Fruit fly (Drosophila melanogaster) whole organism, prepupa: ENCODE data around the gene CG15333.

ENCODE experiments used
- Blimp-1 ChIP-seq: fragments of 200-800 bp; sonication (Bioruptor generic); optimal IDR thresholded peaks from 3 replicates; lab custom pipeline; 2017; ENCODE audit warnings: missing biosample characterization, missing genetic modification characterization, mild to moderate bottlenecking, moderate library complexity, missing genetic modification reagents
- CG10631 ChIP-seq: fragments of 200-800 bp; sonication (Bioruptor generic); optimal IDR thresholded peaks from 2 replicates; lab custom pipeline; 2016; ENCODE audit warnings: missing biosample characterization, missing genetic modification characterization
- CG10669 ChIP-seq: fragments of 200-800 bp; sonication (Bioruptor generic); optimal IDR thresholded peaks from 3 replicates; lab custom pipeline; 2018; ENCODE audit warnings: missing biosample characterization, mild to moderate bottlenecking, missing genetic modification characterization, moderate library complexity
- CG11294 ChIP-seq: fragments of 200-800 bp; sonication (Bioruptor generic); IDR thresholded peaks from 2 replicates; pipeline ENCODE4 v1.3.6; 2022; ENCODE audit warnings: missing biosample characterization, missing genetic modification characterization
- CG11902 ChIP-seq: fragments of 200-800 bp; sonication (Bioruptor generic); optimal IDR thresholded peaks from 3 replicates; lab custom pipeline; 2016; ENCODE audit warnings: missing biosample characterization, missing genetic modification characterization
- CG1621 ChIP-seq: fragments of 200-800 bp; sonication (Bioruptor generic); optimal IDR thresholded peaks from 3 replicates; lab custom pipeline; 2018; ENCODE audit warnings: missing biosample characterization, mild to moderate bottlenecking, missing genetic modification characterization
- CG16779 ChIP-seq: fragments of 200-800 bp; sonication (Bioruptor generic); optimal IDR thresholded peaks from 3 replicates; lab custom pipeline; 2017; ENCODE audit warnings: missing biosample characterization, mild to moderate bottlenecking, missing genetic modification characterization
- CG3032 ChIP-seq: fragments of 200-800 bp; optimal IDR thresholded peaks from 2 replicates; lab custom pipeline; 2019; ENCODE audit warnings: missing biosample characterization, mild to moderate bottlenecking, missing genetic modification characterization, moderate library complexity
- CG32006 ChIP-seq: fragments of 200-800 bp; sonication (Bioruptor generic); optimal IDR thresholded peaks from 3 replicates; lab custom pipeline; 2017; ENCODE audit warnings: missing biosample characterization, mild to moderate bottlenecking, missing genetic modification characterization
- CG34406 ChIP-seq: fragments of 200-800 bp; sonication (Bioruptor generic); optimal IDR thresholded peaks from 3 replicates; lab custom pipeline; 2016; ENCODE audit warnings: missing biosample characterization, missing genetic modification characterization
- CG3919 ChIP-seq: fragments of 200-800 bp; sonication (Bioruptor generic); optimal IDR thresholded peaks from 3 replicates; lab custom pipeline; 2016; ENCODE audit warnings: missing biosample characterization, missing genetic modification characterization
- CG6163 ChIP-seq: fragments of 200-800 bp; sonication (Bioruptor generic); IDR thresholded peaks from 3 replicates; pipeline ENCODE4 v1.3.6; 2022; ENCODE audit warnings: missing biosample characterization, missing genetic modification characterization
- CG6276 ChIP-seq: fragments of 200-800 bp; sonication (Bioruptor generic); optimal IDR thresholded peaks from 2 replicates; lab custom pipeline; 2017; ENCODE audit warnings: missing biosample characterization, mild to moderate bottlenecking, missing genetic modification characterization
- CG6792 ChIP-seq: fragments of 200-800 bp; sonication (Bioruptor generic); optimal IDR thresholded peaks from 3 replicates; lab custom pipeline; 2016; ENCODE audit warnings: missing biosample characterization, missing genetic modification characterization
- CG6808 ChIP-seq: fragments of 200-800 bp; sonication (Bioruptor generic); optimal IDR thresholded peaks from 3 replicates; lab custom pipeline; 2017; ENCODE audit warnings: missing biosample characterization, missing genetic modification characterization, mild to moderate bottlenecking, moderate library complexity, missing genetic modification reagents
- CG6854 ChIP-seq: fragments of 200-800 bp; sonication (Bioruptor generic); optimal IDR thresholded peaks from 2 replicates; lab custom pipeline; 2017; ENCODE audit warnings: missing biosample characterization, mild to moderate bottlenecking, missing genetic modification characterization
- CG7368 ChIP-seq: fragments of 200-800 bp; sonication (Bioruptor generic); optimal IDR thresholded peaks from 3 replicates; lab custom pipeline; 2016; ENCODE audit warnings: missing biosample characterization, missing genetic modification characterization
- CG8319 ChIP-seq: fragments of 200-800 bp; sonication (Bioruptor generic); optimal IDR thresholded peaks from 3 replicates; lab custom pipeline; 2016; ENCODE audit warnings: missing biosample characterization, missing genetic modification characterization
- CG8632 ChIP-seq: fragments of 200-800 bp; sonication (Bioruptor generic); optimal IDR thresholded peaks from 3 replicates; lab custom pipeline; 2016; ENCODE audit warnings: missing biosample characterization, missing genetic modification characterization
- CG9139 ChIP-seq: fragments of 200-800 bp; sonication (Bioruptor generic); optimal IDR thresholded peaks from 3 replicates; lab custom pipeline; 2017; ENCODE audit warnings: missing biosample characterization, mild to moderate bottlenecking, missing genetic modification characterization
- Eip78C ChIP-seq: fragments of 200-800 bp; sonication (Bioruptor generic); peaks from one replicate; lab custom pipeline; 2016; ENCODE audit warnings: missing biosample characterization, missing genetic modification characterization
- Eip93F ChIP-seq: fragments of 200-800 bp; sonication (Bioruptor generic); optimal IDR thresholded peaks from 2 replicates; lab custom pipeline; 2016; ENCODE audit warnings: missing biosample characterization, mild to moderate bottlenecking, missing genetic modification characterization
- Ets21C ChIP-seq: fragments of 200-800 bp; sonication (Bioruptor generic); optimal IDR thresholded peaks from 3 replicates; lab custom pipeline; 2016; ENCODE audit warnings: missing biosample characterization, missing genetic modification characterization
- Ets96B ChIP-seq: fragments of 200-800 bp; optimal IDR thresholded peaks from 2 replicates; lab custom pipeline; 2019; ENCODE audit warnings: missing biosample characterization, mild to moderate bottlenecking, missing genetic modification characterization, moderate library complexity
- Gug ChIP-seq: fragments of 200-800 bp; sonication (Bioruptor generic); IDR thresholded peaks from 2 replicates; pipeline ENCODE4 v1.3.6; 2022; ENCODE audit warnings: missing biosample characterization, missing genetic modification characterization
- Hr39 ChIP-seq: fragments of 200-800 bp; sonication (Bioruptor generic); optimal IDR thresholded peaks from 2 replicates; lab custom pipeline; 2016; ENCODE audit warnings: missing biosample characterization, missing genetic modification characterization
- Met ChIP-seq: fragments of 200-800 bp; sonication (Bioruptor generic); optimal IDR thresholded peaks from 3 replicates; lab custom pipeline; 2016; ENCODE audit warnings: missing biosample characterization, missing genetic modification characterization
- OdsH ChIP-seq: fragments of 200-800 bp; sonication (Bioruptor generic); optimal IDR thresholded peaks from 3 replicates; lab custom pipeline; 2016; ENCODE audit warnings: missing biosample characterization, missing genetic modification characterization
- Smox ChIP-seq: fragments of 200-800 bp; sonication (Bioruptor generic); optimal IDR thresholded peaks from 3 replicates; lab custom pipeline; 2016; ENCODE audit warnings: missing biosample characterization, missing genetic modification characterization
- Sox14 ChIP-seq: fragments of 200-800 bp; sonication (Bioruptor generic); optimal IDR thresholded peaks from 3 replicates; lab custom pipeline; 2016; ENCODE audit warnings: missing biosample characterization, missing genetic modification characterization
- Sox15 ChIP-seq: fragments of 200-800 bp; sonication (Bioruptor generic); optimal IDR thresholded peaks from 3 replicates; lab custom pipeline; 2016; ENCODE audit warnings: missing biosample characterization, missing genetic modification characterization
- achi ChIP-seq: fragments of 200-800 bp; sonication (Bioruptor generic); optimal IDR thresholded peaks from 3 replicates; lab custom pipeline; 2016; ENCODE audit warnings: missing biosample characterization, missing genetic modification characterization
- acj6 ChIP-seq: fragments of 200-800 bp; sonication (Bioruptor generic); optimal IDR thresholded peaks from 3 replicates; lab custom pipeline; 2016; ENCODE audit warnings: missing biosample characterization, missing genetic modification characterization
- cyc ChIP-seq: fragments of 200-800 bp; sonication (Bioruptor generic); optimal IDR thresholded peaks from 3 replicates; lab custom pipeline; 2016; ENCODE audit warnings: missing biosample characterization, missing genetic modification characterization
- dsx ChIP-seq: fragments of 200-800 bp; optimal IDR thresholded peaks from 3 replicates; lab custom pipeline; 2019; ENCODE audit warnings: missing biosample characterization, mild to moderate bottlenecking, missing genetic modification characterization, moderate library complexity; ENCODE audit not compliant: poor library complexity, severe bottlenecking
- eg ChIP-seq: fragments of 200-800 bp; sonication (Bioruptor generic); IDR thresholded peaks from 3 replicates; pipeline ENCODE4 v1.3.6; 2022; ENCODE audit warnings: missing biosample characterization, missing genetic modification characterization
- esn ChIP-seq: fragments of 200-800 bp; sonication (Bioruptor generic); optimal IDR thresholded peaks from 2 replicates; lab custom pipeline; 2016; ENCODE audit warnings: missing biosample characterization, mild to moderate bottlenecking, missing genetic modification characterization, moderate library complexity
- fd59A ChIP-seq: fragments of 200-800 bp; sonication (Bioruptor generic); optimal IDR thresholded peaks from 2 replicates; lab custom pipeline; 2017; ENCODE audit warnings: missing biosample characterization, mild to moderate bottlenecking, missing genetic modification characterization, missing genetic modification reagents
- fd85E ChIP-seq: fragments of 200-800 bp; sonication (Bioruptor generic); optimal IDR thresholded peaks from 3 replicates; lab custom pipeline; 2016; ENCODE audit warnings: missing biosample characterization, missing genetic modification characterization
- fkh ChIP-seq: fragments of 200-800 bp; sonication (Bioruptor generic); optimal IDR thresholded peaks from 3 replicates; lab custom pipeline; 2017; ENCODE audit warnings: missing biosample characterization, mild to moderate bottlenecking, missing genetic modification characterization, moderate library complexity
- lz ChIP-seq: fragments of 200-800 bp; sonication (Bioruptor generic); optimal IDR thresholded peaks from 3 replicates; lab custom pipeline; 2016; ENCODE audit warnings: missing biosample characterization, missing genetic modification characterization
- net ChIP-seq: fragments of 200-800 bp; sonication (Bioruptor generic); optimal IDR thresholded peaks from 3 replicates; lab custom pipeline; 2016; ENCODE audit warnings: missing biosample characterization, missing genetic modification characterization
- salr ChIP-seq, 2 experiments: fragments of 200-800 bp; sonication (Bioruptor generic); optimal IDR thresholded peaks; 3 replicates each; lab custom pipeline; 2016 to 2018; ENCODE audit warnings: missing biosample characterization in 2 of 2, missing genetic modification characterization in 2 of 2, mild to moderate bottlenecking in 1 of 2
- spab ChIP-seq: fragments of 200-800 bp; sonication (Bioruptor generic); optimal IDR thresholded peaks from 2 replicates; lab custom pipeline; 2017; ENCODE audit warnings: missing biosample characterization, mild to moderate bottlenecking, missing genetic modification characterization, missing genetic modification reagents
- ss ChIP-seq, 2 experiments: fragments of 200-800 bp; sonication (Bioruptor generic); optimal IDR thresholded peaks; 2 replicates in 1 of 2; 3 replicates in 1 of 2; lab custom pipeline; 2017 to 2018; ENCODE audit warnings: mild to moderate bottlenecking in 2 of 2, missing biosample characterization in 2 of 2, missing genetic modification characterization in 2 of 2, moderate library complexity in 1 of 2
- svp ChIP-seq: fragments of 200-800 bp; sonication (Bioruptor generic); peaks from one replicate; lab custom pipeline; 2016; ENCODE audit warnings: missing biosample characterization, missing genetic modification characterization
- topi ChIP-seq: fragments of 200-800 bp; sonication (Bioruptor generic); optimal IDR thresholded peaks from 3 replicates; lab custom pipeline; 2016; ENCODE audit warnings: missing biosample characterization, missing genetic modification characterization
- vri ChIP-seq: fragments of 200-800 bp; sonication (Bioruptor generic); optimal IDR thresholded peaks from 3 replicates; lab custom pipeline; 2016; ENCODE audit warnings: missing biosample characterization, mild to moderate bottlenecking, missing genetic modification characterization

CG15333 gene

DNA sequence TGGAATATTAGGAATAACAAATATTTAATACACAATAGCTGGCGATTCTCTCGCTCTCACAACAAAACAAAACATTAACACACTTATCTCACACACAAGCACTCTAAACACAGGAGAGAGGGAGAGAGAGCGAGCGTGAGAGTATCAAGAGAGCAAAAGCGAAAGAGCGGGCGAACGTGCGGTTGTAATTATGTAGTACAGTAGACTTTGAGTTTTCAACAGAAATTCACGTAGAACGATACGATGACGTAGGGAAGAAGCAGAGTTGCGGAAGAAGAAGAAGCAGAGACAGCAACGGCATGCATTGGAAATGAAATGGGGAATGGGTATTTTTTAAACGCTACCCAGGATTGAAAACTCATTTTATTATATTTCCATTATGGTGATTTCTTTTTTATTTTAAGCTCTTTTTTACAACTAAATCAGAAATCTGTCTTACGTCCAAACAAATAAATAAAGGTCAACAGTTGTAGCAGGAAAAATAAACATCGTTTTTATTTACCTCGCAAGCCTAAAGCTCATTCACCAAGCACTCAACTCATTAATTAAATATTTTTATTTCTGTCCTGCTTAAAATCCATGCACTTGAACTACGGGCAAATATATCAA lies 36.8 kb upstream of the CG15333 start:
- no peak for TF ChIP-seq lz
- TF ChIP-seq Hr39 (GFP tag; lab: Kevin White, UChicago): no peak
- TF ChIP-seq salr (GFP tag; optimal IDR thresholded peaks at IDR 0.05; lab: Kevin White, UChicago): peak in 1 of 2 experiments; percentile 14
- peak; percentile 26 for TF ChIP-seq Eip93F (GFP tag; lab: Kevin White, UChicago)
- no peak for TF ChIP-seq CG32006 (GFP tag; lab: Kevin White, UChicago)
- TF ChIP-seq acj6 (GFP tag; lab: Kevin White, UChicago): no peak
- TF ChIP-seq CG10631 (GFP tag; lab: Kevin White, UChicago): no peak
- no peak for TF ChIP-seq CG11902 (GFP tag; lab: Kevin White, UChicago)
- TF ChIP-seq CG8319 (GFP tag; lab: Kevin White, UChicago): no peak
- no peak for TF ChIP-seq esn
- TF ChIP-seq CG8632 (GFP tag; lab: Kevin White, UChicago): no peak
- TF ChIP-seq CG10669: no peak
- no peak for TF ChIP-seq OdsH (GFP tag; lab: Kevin White, UChicago)
- TF ChIP-seq achi: no peak
- no peak for TF ChIP-seq Sox14 (GFP tag; lab: Kevin White, UChicago)
- peak; percentile 18 for TF ChIP-seq vri (GFP tag; lab: Kevin White, UChicago)
- no peak for TF ChIP-seq net
- TF ChIP-seq Eip78C: peak; percentile 50
- TF ChIP-seq CG3919 (GFP tag; lab: Kevin White, UChicago): no peak
- TF ChIP-seq Met (GFP tag; lab: Kevin White, UChicago): peak; percentile 19
- no peak; the same call in 2 of the 3 replicates for TF ChIP-seq CG6163 (GFP tag; lab: Robert Waterston, UW)
- peak in 1 of 2 experiments; percentile 13 for TF ChIP-seq ss (GFP tag; optimal IDR thresholded peaks at IDR 0.05; lab: Kevin White, UChicago)
- TF ChIP-seq svp (GFP tag; lab: Kevin White, UChicago): peak; percentile 51
- peak; percentile 24 for TF ChIP-seq CG9139 (GFP tag; lab: Kevin White, UChicago)
- TF ChIP-seq Smox (GFP tag; lab: Kevin White, UChicago): no peak
- peak; percentile 16 for TF ChIP-seq CG6808 (GFP tag; lab: Kevin White, UChicago)
- TF ChIP-seq dsx (GFP tag; lab: Kevin White, UChicago): no peak
- peak; percentile 34 for TF ChIP-seq CG6854
- TF ChIP-seq Sox15: no peak
- TF ChIP-seq fd85E (GFP tag; lab: Kevin White, UChicago): no peak
- TF ChIP-seq CG1621 (tag; lab: Kevin White, UChicago): no peak
- TF ChIP-seq CG6792 (GFP tag; lab: Kevin White, UChicago): no peak
- no peak for TF ChIP-seq fd59A (GFP tag; lab: Kevin White, UChicago)
- TF ChIP-seq fkh (GFP tag; lab: Kevin White, UChicago): no peak
- no peak for TF ChIP-seq CG34406 (GFP tag; lab: Kevin White, UChicago)
- TF ChIP-seq Ets21C (GFP tag; lab: Kevin White, UChicago): no peak
- TF ChIP-seq CG3032 (tag; lab: Kevin White, UChicago): no peak
- TF ChIP-seq Blimp-1 (GFP tag; lab: Kevin White, UChicago): no peak

DNA sequence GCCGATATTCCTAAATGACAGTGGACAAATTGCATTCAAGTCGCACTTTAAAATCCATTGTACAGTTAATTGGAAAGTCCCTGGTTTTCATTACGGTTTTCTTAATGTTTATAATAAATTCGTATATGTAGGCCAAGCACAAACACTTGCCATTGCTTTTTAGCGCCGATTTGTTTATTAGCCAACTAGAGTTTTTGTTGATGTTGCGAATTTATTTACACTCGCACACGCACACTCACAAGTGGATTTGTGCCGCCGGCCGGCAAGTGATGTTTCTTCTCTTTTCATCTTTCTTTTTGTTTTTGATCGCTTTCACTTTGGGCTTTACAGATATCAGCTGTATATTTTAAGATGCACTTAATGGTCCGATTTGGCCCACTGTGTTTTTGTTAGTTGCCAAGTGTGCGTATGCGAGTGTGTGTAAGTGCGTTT lies 36.2 kb upstream of the CG15333 start:
- TF ChIP-seq CG11902 (GFP tag; lab: Kevin White, UChicago): peak; percentile 43
- TF ChIP-seq Ets96B: peak; percentile 66
- TF ChIP-seq CG10669: peak; percentile 76
- peak; percentile 82 for TF ChIP-seq topi (GFP tag; lab: Kevin White, UChicago)
- peak; percentile 17 for TF ChIP-seq CG1621 (tag; lab: Kevin White, UChicago)
- TF ChIP-seq Blimp-1 (GFP tag; lab: Kevin White, UChicago): peak; percentile 57
- peak; percentile 62 for TF ChIP-seq spab (GFP tag; lab: Kevin White, UChicago)
- TF ChIP-seq ss (GFP tag; optimal IDR thresholded peaks at IDR 0.05; lab: Kevin White, UChicago): peak in 1 of 2 experiments; percentile 61
- peak; percentile 50; the same call in 1 of the 2 replicates for TF ChIP-seq CG11294 (GFP tag; lab: Robert Waterston, UW)
- TF ChIP-seq CG7368 (GFP tag; lab: Kevin White, UChicago): peak; percentile 50
- TF ChIP-seq CG6276 (GFP tag; lab: Kevin White, UChicago): peak; percentile 78
- peak; percentile 80 for TF ChIP-seq Hr39 (GFP tag; lab: Kevin White, UChicago)
- peak; percentile 74 for TF ChIP-seq CG3032 (tag; lab: Kevin White, UChicago)
- TF ChIP-seq CG16779 (tag; lab: Kevin White, UChicago): peak; percentile 41
- TF ChIP-seq eg: no peak; the same call in 1 of the 3 replicates
- TF ChIP-seq CG9139 (GFP tag; lab: Kevin White, UChicago): peak; percentile 40
- TF ChIP-seq net: peak; percentile 75
- TF ChIP-seq salr (GFP tag; optimal IDR thresholded peaks at IDR 0.05; lab: Kevin White, UChicago): peak; percentile 46 to 80
- peak; percentile 69 for TF ChIP-seq cyc (GFP tag; lab: Kevin White, UChicago)
- TF ChIP-seq CG6854: no peak
- peak; percentile 53 for TF ChIP-seq Gug (GFP tag; lab: Robert Waterston, UW)
- peak; percentile 83 for TF ChIP-seq Sox14 (GFP tag; lab: Kevin White, UChicago)
- peak; percentile 82 for TF ChIP-seq Met (GFP tag; lab: Kevin White, UChicago)
- peak; percentile 77 for TF ChIP-seq lz
